Fruit fly (Drosophila melanogaster): ENCODE results near the gene Col4a1.

- no peak for TF ChIP-seq CG8478 (optimal IDR thresholded peaks at IDR 0.05)
- TF ChIP-seq CTCF (optimal IDR thresholded peaks at IDR 0.05), result no peak
Measured at dm6 chr2L:5062799-5063404, 33.5 kb downstream of the Col4a1 start.

Data from S2 (cell line).